Worm (Caenorhabditis elegans): Measurements from ENCODE around the gene irk-1.

Gene irk-1

ce11 chrX:6792281-6793003 lies 14.5 kb upstream of the irk-1 start (continued):
- TF ChIP-seq dve-1 (tag; optimal IDR thresholded peaks at IDR 0.05; ENCODE audit: insufficient read depth) (peak; percentile 80), Y5F2A.4 (GFP tag; optimal IDR thresholded peaks at IDR 0.05) (no peak), egl-27 (tag; optimal IDR thresholded peaks at IDR 0.05) (no peak), daf-8 (GFP tag; IDR thresholded peaks at IDR 0.05) (no peak), lsy-2 (tag; optimal IDR thresholded peaks at IDR 0.05) (peak in 1 of 2 experiments; percentile 26), ceh-20 (GFP tag; IDR thresholded peaks at IDR 0.05) (no peak), Y75B8A.6 (GFP tag; IDR thresholded peaks at IDR 0.05) (no peak), skn-1 (tag; optimal IDR thresholded peaks at IDR 0.05) (no peak), daf-16 (GFP tag; optimal IDR thresholded peaks at IDR 0.05) (no peak), daf-16 (tag; optimal IDR thresholded peaks at IDR 0.05) (peak; percentile 97), zfp-3 (GFP tag; conservative IDR thresholded peaks at IDR 0.05) (peak; percentile 77; the same call in 1 of the 2 replicates), ceh-32 (tag; optimal IDR thresholded peaks at IDR 0.05; ENCODE audit: poor library complexity) (no peak), F26F4.8 (GFP tag; conservative IDR thresholded peaks at IDR 0.05) (no peak), F37D6.2 (tag; optimal IDR thresholded peaks at IDR 0.05) (no peak), ztf-7 (tag; optimal IDR thresholded peaks at IDR 0.05) (peak; percentile 68), lin-13 (GFP tag; optimal IDR thresholded peaks at IDR 0.05) (no peak), R02D3.7 (tag; optimal IDR thresholded peaks at IDR 0.05) (no peak), T26A8.4 (GFP tag; IDR thresholded peaks at IDR 0.05) (peak; percentile 45; the same call in 1 of the 2 replicates), cey-2 (tag; optimal IDR thresholded peaks at IDR 0.05; ENCODE audit: borderline replicate concordance, insufficient read depth) (no peak), fkh-10 (GFP tag; optimal IDR thresholded peaks at IDR 0.05) (no peak), unc-130 (GFP tag; optimal IDR thresholded peaks at IDR 0.05) (no peak), madf-5 (GFP tag; IDR thresholded peaks at IDR 0.05) (no peak), php-3 (GFP tag; IDR thresholded peaks at IDR 0.05) (peak; percentile 64; the same call in 1 of the 2 replicates), pha-4 (GFP tag; IDR thresholded peaks at IDR 0.05) (peak; percentile 65), pha-4 (tag; optimal IDR thresholded peaks at IDR 0.05) (no peak), nhr-6 (tag; optimal IDR thresholded peaks at IDR 0.05) (no peak), arid-1 (GFP tag; conservative IDR thresholded peaks at IDR 0.05) (no peak)

ce11 chrX:6790986-6791385 lies 13.1 kb upstream of the irk-1 start, which contains the start of gene asp-3:
asp-3 (plus strand) TSS chrX:6791064.
- TF ChIP-seq dve-1 (tag; optimal IDR thresholded peaks at IDR 0.05; ENCODE audit: insufficient read depth) = peak; percentile 35
- peak; percentile 48 for TF ChIP-seq pqm-1 (tag; optimal IDR thresholded peaks at IDR 0.05)
- peak; percentile 22 for TF ChIP-seq nhr-28 (tag; optimal IDR thresholded peaks at IDR 0.05)
- TF ChIP-seq dmd-6 (GFP tag; IDR thresholded peaks at IDR 0.05) = peak; percentile 20; the same call in 1 of the 2 replicates
- no peak for TF ChIP-seq daf-16 (GFP tag; optimal IDR thresholded peaks at IDR 0.05)
- TF ChIP-seq daf-16 (tag; optimal IDR thresholded peaks at IDR 0.05) = peak; percentile 70
- no peak for TF ChIP-seq daf-19 (GFP tag; conservative IDR thresholded peaks at IDR 0.05)
- TF ChIP-seq ama-1 (optimal IDR thresholded peaks at IDR 0.05) = peak; percentile 69
- TF ChIP-seq hlh-11 (tag; optimal IDR thresholded peaks at IDR 0.05) = peak; percentile 14
- TF ChIP-seq fkh-10 (GFP tag; optimal IDR thresholded peaks at IDR 0.05) = no peak
- no peak for TF ChIP-seq pha-4 (GFP tag; IDR thresholded peaks at IDR 0.05)
- no peak for TF ChIP-seq pha-4 (tag; optimal IDR thresholded peaks at IDR 0.05)

ce11 chrX:6790457-6790856 lies 12.5 kb upstream of the irk-1 start:
- TF ChIP-seq daf-16 (GFP tag; optimal IDR thresholded peaks at IDR 0.05) (no peak), daf-16 (tag; optimal IDR thresholded peaks at IDR 0.05) (peak; percentile 56), mep-1 (tag; optimal IDR thresholded peaks at IDR 0.05) (no peak), dve-1 (tag; optimal IDR thresholded peaks at IDR 0.05; ENCODE audit: insufficient read depth) (peak; percentile 29), dmd-6 (GFP tag; IDR thresholded peaks at IDR 0.05) (peak; percentile 20; the same call in 1 of the 2 replicates), lin-15B (tag; optimal IDR thresholded peaks at IDR 0.05) (no peak), hlh-30 (tag; optimal IDR thresholded peaks at IDR 0.05; ENCODE audit: insufficient read depth) (peak; percentile 31), T20F7.1 (GFP tag; optimal IDR thresholded peaks at IDR 0.05) (peak; percentile 6), unc-62 (GFP tag; optimal IDR thresholded peaks at IDR 0.05 in 1 of 2) (peak in 1 of 2 experiments; percentile 41), unc-62 (tag; optimal IDR thresholded peaks at IDR 0.05) (no peak)

Data from whole organism, L4 larva.